Fruit fly (Drosophila melanogaster) whole organism, prepupa: ENCODE results near the gene lqf.

Experiments
- Blimp-1 ChIP-seq: fragments of 200-800 bp; sonication (Bioruptor generic); optimal IDR thresholded peaks from 3 replicates; lab custom pipeline; 2017; ENCODE audit warnings: missing biosample characterization, missing genetic modification characterization, mild to moderate bottlenecking, moderate library complexity, missing genetic modification reagents
- CG10631 ChIP-seq: fragments of 200-800 bp; sonication (Bioruptor generic); optimal IDR thresholded peaks from 2 replicates; lab custom pipeline; 2016; ENCODE audit warnings: missing biosample characterization, missing genetic modification characterization
- CG10669 ChIP-seq: fragments of 200-800 bp; sonication (Bioruptor generic); optimal IDR thresholded peaks from 3 replicates; lab custom pipeline; 2018; ENCODE audit warnings: missing biosample characterization, mild to moderate bottlenecking, missing genetic modification characterization, moderate library complexity
- CG11294 ChIP-seq: fragments of 200-800 bp; sonication (Bioruptor generic); IDR thresholded peaks from 2 replicates; pipeline ENCODE4 v1.3.6; 2022; ENCODE audit warnings: missing biosample characterization, missing genetic modification characterization
- CG11762 ChIP-seq: fragments of 200-800 bp; sonication (Bioruptor generic); optimal IDR thresholded peaks from 3 replicates; lab custom pipeline; 2016; ENCODE audit warnings: missing biosample characterization, missing genetic modification characterization; ENCODE audit not compliant: insufficient read depth
- CG11902 ChIP-seq: fragments of 200-800 bp; sonication (Bioruptor generic); optimal IDR thresholded peaks from 3 replicates; lab custom pipeline; 2016; ENCODE audit warnings: missing biosample characterization, missing genetic modification characterization
- CG15336 ChIP-seq: fragments of 200-800 bp; sonication (Bioruptor generic); IDR thresholded peaks from 2 replicates; pipeline ENCODE4 v1.3.6; 2022; ENCODE audit warnings: missing biosample characterization, missing genetic modification characterization
- CG16779 ChIP-seq: fragments of 200-800 bp; sonication (Bioruptor generic); optimal IDR thresholded peaks from 3 replicates; lab custom pipeline; 2017; ENCODE audit warnings: missing biosample characterization, mild to moderate bottlenecking, missing genetic modification characterization
- CG3032 ChIP-seq: fragments of 200-800 bp; optimal IDR thresholded peaks from 2 replicates; lab custom pipeline; 2019; ENCODE audit warnings: missing biosample characterization, mild to moderate bottlenecking, missing genetic modification characterization, moderate library complexity
- CG32006 ChIP-seq: fragments of 200-800 bp; sonication (Bioruptor generic); optimal IDR thresholded peaks from 3 replicates; lab custom pipeline; 2017; ENCODE audit warnings: missing biosample characterization, mild to moderate bottlenecking, missing genetic modification characterization
- CG34406 ChIP-seq: fragments of 200-800 bp; sonication (Bioruptor generic); optimal IDR thresholded peaks from 3 replicates; lab custom pipeline; 2016; ENCODE audit warnings: missing biosample characterization, missing genetic modification characterization
- CG3919 ChIP-seq: fragments of 200-800 bp; sonication (Bioruptor generic); optimal IDR thresholded peaks from 3 replicates; lab custom pipeline; 2016; ENCODE audit warnings: missing biosample characterization, missing genetic modification characterization
- CG4318 ChIP-seq: fragments of 200-800 bp; sonication (Bioruptor generic); optimal IDR thresholded peaks from 3 replicates; lab custom pipeline; 2017; ENCODE audit warnings: missing biosample characterization, mild to moderate bottlenecking, missing genetic modification characterization
- CG6163 ChIP-seq: fragments of 200-800 bp; sonication (Bioruptor generic); IDR thresholded peaks from 3 replicates; pipeline ENCODE4 v1.3.6; 2022; ENCODE audit warnings: missing biosample characterization, missing genetic modification characterization
- CG6276 ChIP-seq: fragments of 200-800 bp; sonication (Bioruptor generic); optimal IDR thresholded peaks from 2 replicates; lab custom pipeline; 2017; ENCODE audit warnings: missing biosample characterization, mild to moderate bottlenecking, missing genetic modification characterization
- CG6792 ChIP-seq: fragments of 200-800 bp; sonication (Bioruptor generic); optimal IDR thresholded peaks from 3 replicates; lab custom pipeline; 2016; ENCODE audit warnings: missing biosample characterization, missing genetic modification characterization
- CG6808 ChIP-seq: fragments of 200-800 bp; sonication (Bioruptor generic); optimal IDR thresholded peaks from 3 replicates; lab custom pipeline; 2017; ENCODE audit warnings: missing biosample characterization, missing genetic modification characterization, mild to moderate bottlenecking, moderate library complexity, missing genetic modification reagents
- CG6854 ChIP-seq: fragments of 200-800 bp; sonication (Bioruptor generic); optimal IDR thresholded peaks from 2 replicates; lab custom pipeline; 2017; ENCODE audit warnings: missing biosample characterization, mild to moderate bottlenecking, missing genetic modification characterization
- CG8119 ChIP-seq: fragments of 200-800 bp; sonication (Bioruptor generic); IDR thresholded peaks from 3 replicates; pipeline ENCODE4 v1.3.6; 2022; ENCODE audit warnings: missing biosample characterization, missing genetic modification characterization
- CG9139 ChIP-seq: fragments of 200-800 bp; sonication (Bioruptor generic); optimal IDR thresholded peaks from 3 replicates; lab custom pipeline; 2017; ENCODE audit warnings: missing biosample characterization, mild to moderate bottlenecking, missing genetic modification characterization
- Eip78C ChIP-seq: fragments of 200-800 bp; sonication (Bioruptor generic); peaks from one replicate; lab custom pipeline; 2016; ENCODE audit warnings: missing biosample characterization, missing genetic modification characterization
- Ets96B ChIP-seq: fragments of 200-800 bp; optimal IDR thresholded peaks from 2 replicates; lab custom pipeline; 2019; ENCODE audit warnings: missing biosample characterization, mild to moderate bottlenecking, missing genetic modification characterization, moderate library complexity
- Gug ChIP-seq: fragments of 200-800 bp; sonication (Bioruptor generic); IDR thresholded peaks from 2 replicates; pipeline ENCODE4 v1.3.6; 2022; ENCODE audit warnings: missing biosample characterization, missing genetic modification characterization
- Hr38 ChIP-seq: sonication (Bioruptor generic); optimal IDR thresholded peaks from 2 replicates; lab custom pipeline; 2016; ENCODE audit warnings: missing biosample characterization, missing genetic modification characterization
- Hr39 ChIP-seq: fragments of 200-800 bp; sonication (Bioruptor generic); optimal IDR thresholded peaks from 2 replicates; lab custom pipeline; 2016; ENCODE audit warnings: missing biosample characterization, missing genetic modification characterization
- Lpt ChIP-seq: fragments of 200-800 bp; sonication (Bioruptor generic); optimal IDR thresholded peaks from 3 replicates; lab custom pipeline; 2016; ENCODE audit warnings: missing biosample characterization, missing genetic modification characterization
- Met ChIP-seq: fragments of 200-800 bp; sonication (Bioruptor generic); optimal IDR thresholded peaks from 3 replicates; lab custom pipeline; 2016; ENCODE audit warnings: missing biosample characterization, missing genetic modification characterization
- OdsH ChIP-seq: fragments of 200-800 bp; sonication (Bioruptor generic); optimal IDR thresholded peaks from 3 replicates; lab custom pipeline; 2016; ENCODE audit warnings: missing biosample characterization, missing genetic modification characterization
- Smox ChIP-seq: fragments of 200-800 bp; sonication (Bioruptor generic); optimal IDR thresholded peaks from 3 replicates; lab custom pipeline; 2016; ENCODE audit warnings: missing biosample characterization, missing genetic modification characterization
- Sox102F ChIP-seq: fragments of 200-800 bp; sonication (Bioruptor generic); optimal IDR thresholded peaks from 2 replicates; lab custom pipeline; 2016; ENCODE audit warnings: missing biosample characterization, mild to moderate bottlenecking, missing genetic modification characterization
- Sox15 ChIP-seq: fragments of 200-800 bp; sonication (Bioruptor generic); optimal IDR thresholded peaks from 3 replicates; lab custom pipeline; 2016; ENCODE audit warnings: missing biosample characterization, missing genetic modification characterization
- achi ChIP-seq: fragments of 200-800 bp; sonication (Bioruptor generic); optimal IDR thresholded peaks from 3 replicates; lab custom pipeline; 2016; ENCODE audit warnings: missing biosample characterization, missing genetic modification characterization
- acj6 ChIP-seq: fragments of 200-800 bp; sonication (Bioruptor generic); optimal IDR thresholded peaks from 3 replicates; lab custom pipeline; 2016; ENCODE audit warnings: missing biosample characterization, missing genetic modification characterization
- cyc ChIP-seq: fragments of 200-800 bp; sonication (Bioruptor generic); optimal IDR thresholded peaks from 3 replicates; lab custom pipeline; 2016; ENCODE audit warnings: missing biosample characterization, missing genetic modification characterization
- dac ChIP-seq: fragments of 200-800 bp; sonication (Bioruptor generic); optimal IDR thresholded peaks from 2 replicates; lab custom pipeline; 2017; ENCODE audit warnings: missing biosample characterization, mild to moderate bottlenecking, missing genetic modification characterization
- dsx ChIP-seq: fragments of 200-800 bp; optimal IDR thresholded peaks from 3 replicates; lab custom pipeline; 2019; ENCODE audit warnings: missing biosample characterization, mild to moderate bottlenecking, missing genetic modification characterization, moderate library complexity; ENCODE audit not compliant: poor library complexity, severe bottlenecking
- fd59A ChIP-seq: fragments of 200-800 bp; sonication (Bioruptor generic); optimal IDR thresholded peaks from 2 replicates; lab custom pipeline; 2017; ENCODE audit warnings: missing biosample characterization, mild to moderate bottlenecking, missing genetic modification characterization, missing genetic modification reagents
- fd85E ChIP-seq: fragments of 200-800 bp; sonication (Bioruptor generic); optimal IDR thresholded peaks from 3 replicates; lab custom pipeline; 2016; ENCODE audit warnings: missing biosample characterization, missing genetic modification characterization
- fkh ChIP-seq: fragments of 200-800 bp; sonication (Bioruptor generic); optimal IDR thresholded peaks from 3 replicates; lab custom pipeline; 2017; ENCODE audit warnings: missing biosample characterization, mild to moderate bottlenecking, missing genetic modification characterization, moderate library complexity
- lz ChIP-seq: fragments of 200-800 bp; sonication (Bioruptor generic); optimal IDR thresholded peaks from 3 replicates; lab custom pipeline; 2016; ENCODE audit warnings: missing biosample characterization, missing genetic modification characterization
- salr ChIP-seq, 2 experiments: fragments of 200-800 bp; sonication (Bioruptor generic); optimal IDR thresholded peaks; 3 replicates each; lab custom pipeline; 2016 to 2018; ENCODE audit warnings: missing biosample characterization in 2 of 2, missing genetic modification characterization in 2 of 2, mild to moderate bottlenecking in 1 of 2
- spab ChIP-seq: fragments of 200-800 bp; sonication (Bioruptor generic); optimal IDR thresholded peaks from 2 replicates; lab custom pipeline; 2017; ENCODE audit warnings: missing biosample characterization, mild to moderate bottlenecking, missing genetic modification characterization, missing genetic modification reagents
- svp ChIP-seq: fragments of 200-800 bp; sonication (Bioruptor generic); peaks from one replicate; lab custom pipeline; 2016; ENCODE audit warnings: missing biosample characterization, missing genetic modification characterization
- topi ChIP-seq: fragments of 200-800 bp; sonication (Bioruptor generic); optimal IDR thresholded peaks from 3 replicates; lab custom pipeline; 2016; ENCODE audit warnings: missing biosample characterization, missing genetic modification characterization
- vri ChIP-seq: fragments of 200-800 bp; sonication (Bioruptor generic); optimal IDR thresholded peaks from 3 replicates; lab custom pipeline; 2016; ENCODE audit warnings: missing biosample characterization, mild to moderate bottlenecking, missing genetic modification characterization

Gene lqf

DNA sequence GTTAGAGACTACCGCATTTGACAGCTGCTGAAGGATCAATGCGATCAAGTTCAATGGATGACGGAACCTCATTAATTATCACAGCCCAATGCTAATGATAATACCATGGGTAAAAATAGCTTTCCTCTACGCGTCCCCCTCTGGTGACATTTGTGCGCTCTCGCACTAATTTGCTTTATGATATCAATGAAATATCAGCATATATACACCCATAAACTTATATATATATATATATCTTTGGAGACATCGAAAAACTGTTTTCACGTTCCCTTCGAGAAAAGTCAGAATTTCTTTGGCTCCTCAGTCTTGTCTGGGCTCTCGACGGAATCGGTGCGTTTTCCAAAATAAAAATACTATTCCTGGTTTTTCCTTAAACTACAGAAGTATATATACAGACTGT is 33.7 kb downstream of the lqf start, which contains the start of gene frac:
TSS of gene frac (plus strand) at position 301 of the 400 bp plus-strand sequence.
- TF ChIP-seq CG11294 (GFP tag; lab: Robert Waterston, UW) (no peak), Sox15 (GFP tag; lab: Kevin White, UChicago) (no peak), CG6808 (no peak), Hr39 (no peak), Blimp-1 (GFP tag; lab: Kevin White, UChicago) (no peak), topi (GFP tag; lab: Kevin White, UChicago) (no peak), fd59A (GFP tag; lab: Kevin White, UChicago) (no peak), CG32006 (GFP tag; lab: Kevin White, UChicago) (no peak), Ets96B (tag; lab: Kevin White, UChicago) (no peak), dac (GFP tag; lab: Kevin White, UChicago) (no peak), CG4318 (GFP tag; lab: Kevin White, UChicago) (no peak), fkh (GFP tag; lab: Kevin White, UChicago) (no peak)
- TF ChIP-seq, all 60 proteins: peak for 0

DNA sequence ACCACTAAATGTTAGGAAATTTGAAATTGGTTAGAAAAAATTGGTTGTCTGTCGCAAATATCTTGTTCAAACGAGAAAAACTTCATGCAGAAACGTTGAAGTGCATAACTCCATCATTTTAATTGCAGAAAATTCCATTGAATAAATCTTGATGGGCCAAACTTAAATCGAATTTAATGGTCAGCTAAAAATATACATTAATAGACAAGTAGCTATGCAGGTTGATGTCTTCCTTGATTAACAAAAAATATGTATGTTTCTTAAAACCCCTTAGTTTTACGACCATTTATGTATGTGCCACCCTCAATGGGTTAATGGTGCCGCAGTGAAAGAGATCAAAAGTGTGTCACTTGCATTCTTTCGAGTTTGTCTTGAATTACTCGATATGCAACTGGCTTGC is 44.4 kb downstream of the lqf start:
- no peak for TF ChIP-seq CG8119 (GFP tag; lab: Robert Waterston, UW)
- TF ChIP-seq CG6792 (GFP tag; lab: Kevin White, UChicago), result no peak
- no peak for TF ChIP-seq lz (GFP tag; lab: Kevin White, UChicago)
- no peak for TF ChIP-seq CG11762 (GFP tag; lab: Kevin White, UChicago)
- TF ChIP-seq Lpt (GFP tag; lab: Kevin White, UChicago), result no peak
- TF ChIP-seq CG10669, result no peak
- no peak for TF ChIP-seq CG3919 (GFP tag; lab: Kevin White, UChicago)
- no peak for TF ChIP-seq CG3032 (tag; lab: Kevin White, UChicago)
- peak; percentile 19 for TF ChIP-seq Smox (GFP tag; lab: Kevin White, UChicago)
- TF ChIP-seq CG4318 (GFP tag; lab: Kevin White, UChicago), result no peak
- no peak for TF ChIP-seq salr (GFP tag; optimal IDR thresholded peaks at IDR 0.05; lab: Kevin White, UChicago)
- peak; percentile 20 for TF ChIP-seq CG32006 (GFP tag; lab: Kevin White, UChicago)
- TF ChIP-seq Sox15 (GFP tag; lab: Kevin White, UChicago), result peak; percentile 3
- no peak for TF ChIP-seq CG10631 (GFP tag; lab: Kevin White, UChicago)
- TF ChIP-seq acj6 (GFP tag; lab: Kevin White, UChicago), result no peak
- no peak for TF ChIP-seq spab
- TF ChIP-seq CG6276 (GFP tag; lab: Kevin White, UChicago), result no peak
- no peak for TF ChIP-seq CG11902 (GFP tag; lab: Kevin White, UChicago)
- no peak for TF ChIP-seq vri (GFP tag; lab: Kevin White, UChicago)
- TF ChIP-seq CG15336 (GFP tag; lab: Robert Waterston, UW), result no peak
- TF ChIP-seq fd85E (GFP tag; lab: Kevin White, UChicago), result no peak
- no peak for TF ChIP-seq Sox102F (GFP tag; lab: Kevin White, UChicago)
- no peak for TF ChIP-seq Hr39
- no peak for TF ChIP-seq Met (GFP tag; lab: Kevin White, UChicago)
- no peak for TF ChIP-seq CG6163
- TF ChIP-seq dac (GFP tag; lab: Kevin White, UChicago), result no peak
- TF ChIP-seq svp (GFP tag; lab: Kevin White, UChicago), result peak; percentile 77
- TF ChIP-seq OdsH (GFP tag; lab: Kevin White, UChicago), result peak; percentile 7
- TF ChIP-seq dsx (GFP tag; lab: Kevin White, UChicago), result no peak
- no peak for TF ChIP-seq Hr38 (GFP tag; lab: Kevin White, UChicago)
- TF ChIP-seq Gug (GFP tag; lab: Robert Waterston, UW), result no peak
- no peak for TF ChIP-seq CG11294 (GFP tag; lab: Robert Waterston, UW)
- peak; percentile 65 for TF ChIP-seq Eip78C
- TF ChIP-seq Blimp-1 (GFP tag; lab: Kevin White, UChicago), result no peak
- TF ChIP-seq CG16779 (tag; lab: Kevin White, UChicago), result no peak
- TF ChIP-seq CG9139, result no peak
- TF ChIP-seq CG6854 (GFP tag; lab: Kevin White, UChicago), result no peak
- TF ChIP-seq cyc (GFP tag; lab: Kevin White, UChicago), result no peak
- TF ChIP-seq CG34406, result peak; percentile 4
- peak; percentile 1 for TF ChIP-seq achi
